Worm (Caenorhabditis elegans) whole organism, L3 larva: ENCODE data around the gene C51E3.6.

Source experiments
- ama-1 ChIP-seq: fragments of 150-350 bp; optimal IDR thresholded peaks from 2 replicates; lab custom pipeline; 2018
- ceh-16 ChIP-seq: sonication (generic microtip); optimal IDR thresholded peaks from 2 replicates; lab custom pipeline; 2017; ENCODE audit warnings: missing biosample characterization, missing genetic modification characterization
- ceh-82 ChIP-seq: fragments of 150-350 bp; optimal IDR thresholded peaks from 2 replicates; lab custom pipeline; 2014; ENCODE audit warnings: missing biosample characterization, missing genetic modification characterization
- egl-27 ChIP-seq: sonication (generic microtip); optimal IDR thresholded peaks from 4 replicates; lab custom pipeline; 2017; ENCODE audit warnings: missing biosample characterization, missing genetic modification reagents, missing genetic modification characterization
- lin-39 ChIP-seq: fragments of 150-350 bp; optimal IDR thresholded peaks from 2 replicates; lab custom pipeline; 2018; ENCODE audit warnings: missing biosample characterization, missing genetic modification reagents, missing genetic modification characterization
- ztf-11 ChIP-seq: fragments of 150-350 bp; optimal IDR thresholded peaks from 2 replicates; lab custom pipeline; 2014; ENCODE audit warnings: missing biosample characterization, missing genetic modification characterization

DNA sequence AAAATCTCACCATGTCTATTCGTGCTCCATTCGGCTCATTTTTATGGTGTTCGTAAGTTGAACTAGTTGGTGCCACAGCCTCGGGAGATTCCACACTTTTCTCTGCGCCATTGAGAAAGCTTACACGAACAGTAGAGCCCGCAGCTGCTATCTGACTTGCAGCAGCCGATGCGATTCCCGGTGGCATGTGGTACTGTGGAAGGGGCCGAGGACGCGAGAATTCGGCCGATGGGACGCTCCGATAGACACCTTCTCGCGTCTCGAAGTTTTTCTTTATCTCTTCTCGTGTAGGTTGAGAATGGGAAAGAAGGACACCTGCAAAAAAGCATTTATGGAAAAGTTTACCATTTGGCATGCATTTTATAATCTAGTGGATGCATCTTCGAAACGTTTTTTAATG, 33.0 kb downstream of the C51E3.6 start:
- no peak for TF ChIP-seq egl-27 (tag; lab: Kevin White, UChicago)
- no peak for TF ChIP-seq ztf-11
- no peak for TF ChIP-seq lin-39 (tag; lab: Kevin White, UChicago)
- no peak for TF ChIP-seq ceh-16 (tag; lab: Kevin White, UChicago)
- TF ChIP-seq ama-1 = no peak
- TF ChIP-seq ceh-82 = no peak
